Fruit fly (Drosophila melanogaster): ENCODE results near the gene CG11857.

The CG11857 gene

DNA sequence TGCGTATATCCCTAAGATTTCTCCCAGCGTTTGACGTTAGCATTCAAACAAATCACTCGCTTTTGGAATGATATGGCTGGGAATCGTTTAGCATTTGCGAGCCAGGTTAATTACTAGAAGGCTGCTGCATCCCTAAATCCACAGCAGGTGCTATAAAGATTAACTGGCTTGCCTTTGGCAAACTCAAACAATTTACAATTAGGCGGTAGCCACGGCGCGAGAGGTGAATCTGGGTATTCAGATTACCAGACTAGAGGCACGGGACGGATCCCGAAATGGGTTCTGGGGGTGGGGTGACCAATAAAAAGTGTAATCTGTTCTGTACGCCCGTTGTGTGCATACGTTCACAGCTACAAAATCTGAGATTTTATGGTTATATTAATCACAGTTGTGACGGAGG is 22.5 kb downstream of the CG11857 start, which contains the start of gene CG11892 (continued):
- TF ChIP-seq CG9609 (GFP tag; optimal IDR thresholded peaks at IDR 0.05) (no peak), CG1024 (GFP tag; IDR thresholded peaks at IDR 0.05) (no peak), CG13894 (tag; optimal IDR thresholded peaks at IDR 0.05) (peak; percentile 68), otp (GFP tag; IDR thresholded peaks at IDR 0.05) (peak; percentile 45; the same call in 1 of the 3 replicates), sima (GFP tag; optimal IDR thresholded peaks at IDR 0.05) (no peak), CG2199 (GFP tag; IDR thresholded peaks at IDR 0.05) (no peak), CG17328 (GFP tag; IDR thresholded peaks at IDR 0.05) (no peak), CG3163 (GFP tag; optimal IDR thresholded peaks at IDR 0.05) (no peak), CG5953 (GFP tag; IDR thresholded peaks at IDR 0.05) (no peak), CG12942 (GFP tag; optimal IDR thresholded peaks at IDR 0.05) (no peak), trh (GFP tag; optimal IDR thresholded peaks at IDR 0.05) (no peak), CG16779 (GFP tag; IDR thresholded peaks at IDR 0.05) (no peak), CG7928 (GFP tag; optimal IDR thresholded peaks at IDR 0.05) (peak; percentile 45), CG11504 (tag; optimal IDR thresholded peaks at IDR 0.05) (no peak), CG18599 (GFP tag; optimal IDR thresholded peaks at IDR 0.05) (peak; percentile 75), CG15479 (GFP tag; optimal IDR thresholded peaks at IDR 0.05) (no peak), Oaz (GFP tag; IDR thresholded peaks at IDR 0.05) (no peak), hkb (optimal IDR thresholded peaks at IDR 0.05) (no peak), hkb (GFP tag; IDR thresholded peaks at IDR 0.05) (peak; percentile 27; the same call in 1 of the 2 replicates), slbo (GFP tag; IDR thresholded peaks at IDR 0.05) (no peak), zfh2 (GFP tag; optimal IDR thresholded peaks at IDR 0.05) (no peak), zf30C (GFP tag; optimal IDR thresholded peaks at IDR 0.05) (no peak), cg (GFP tag; optimal IDR thresholded peaks at IDR 0.05) (no peak), Ets65A (GFP tag) (peak; percentile 88), ftz-f1 (GFP tag; optimal IDR thresholded peaks at IDR 0.05) (no peak), CG5180 (GFP tag; optimal IDR thresholded peaks at IDR 0.05) (peak; percentile 33), CG12744 (GFP tag; optimal IDR thresholded peaks at IDR 0.05) (no peak), inv (GFP tag; IDR thresholded peaks at IDR 0.05; ENCODE audit: partially characterized antibody) (no peak), sr (GFP tag; IDR thresholded peaks at IDR 0.05) (no peak), CG3407 (GFP tag; optimal IDR thresholded peaks at IDR 0.05) (peak; percentile 42), wek (GFP tag; optimal IDR thresholded peaks at IDR 0.05) (peak; percentile 49), fd102C (GFP tag; optimal IDR thresholded peaks at IDR 0.05) (no peak), BEAF-32 (GFP tag; optimal IDR thresholded peaks at IDR 0.05) (no peak), CG6654 (GFP tag; optimal IDR thresholded peaks at IDR 0.05) (no peak), sug (tag; optimal IDR thresholded peaks at IDR 0.05) (peak; percentile 48), CG30020 (tag; optimal IDR thresholded peaks at IDR 0.05) (no peak), Dek (tag; optimal IDR thresholded peaks at IDR 0.05) (no peak), Asciz (GFP tag; optimal IDR thresholded peaks at IDR 0.05) (peak; percentile 42), pb (GFP tag; optimal IDR thresholded peaks at IDR 0.05) (no peak), D19B (GFP tag; optimal IDR thresholded peaks at IDR 0.05) (no peak), cato (GFP tag; optimal IDR thresholded peaks at IDR 0.05; ENCODE audit: borderline replicate concordance) (no peak), CG32767 (GFP tag; IDR thresholded peaks at IDR 0.05) (no peak), CG17186 (GFP tag; optimal IDR thresholded peaks at IDR 0.05) (no peak), CG17361 (GFP tag; IDR thresholded peaks at IDR 0.05) (no peak), Blimp-1 (GFP tag; optimal IDR thresholded peaks at IDR 0.05) (no peak), esg (GFP tag; conservative IDR thresholded peaks at IDR 0.05) (no peak), amos (GFP tag; IDR thresholded peaks at IDR 0.05; ENCODE audit: partially characterized antibody) (no peak), nom (GFP tag; optimal IDR thresholded peaks at IDR 0.05) (no peak), lola (GFP tag; optimal IDR thresholded peaks at IDR 0.05) (no peak), Elba2 (GFP tag; optimal IDR thresholded peaks at IDR 0.05) (no peak), jumu (GFP tag; optimal IDR thresholded peaks at IDR 0.05) (no peak), Ada2b (GFP tag; IDR thresholded peaks at IDR 0.05) (no peak)
